Fruit fly (Drosophila melanogaster): ENCODE results near the gene Cyp6d5.

Cyp6d5 gene

dm6 chr3R:14006224-14006892 lies 22.7 kb upstream of the Cyp6d5 start (continued):
- TF ChIP-seq mirr (GFP tag; optimal IDR thresholded peaks at IDR 0.05) (no peak), CG9797 (GFP tag; optimal IDR thresholded peaks at IDR 0.05) (no peak), CG8478 (optimal IDR thresholded peaks at IDR 0.05) (no peak), ash1 (GFP tag; optimal IDR thresholded peaks at IDR 0.05) (no peak), CG7839 (tag; optimal IDR thresholded peaks at IDR 0.05) (no peak), ttk (GFP tag; IDR thresholded peaks at IDR 0.05) (no peak), zfh1 (GFP tag; IDR thresholded peaks at IDR 0.05) (0 out of 3 replicates have a peak, but pooled peaks have one; percentile 22), tup (GFP tag; optimal IDR thresholded peaks at IDR 0.05) (no peak), tgo (GFP tag; IDR thresholded peaks at IDR 0.05) (no peak), lab (GFP tag; optimal IDR thresholded peaks at IDR 0.05) (no peak), az2 (GFP tag; optimal IDR thresholded peaks at IDR 0.05) (no peak), CG33557 (GFP tag; optimal IDR thresholded peaks at IDR 0.05) (no peak), Lim3 (GFP tag; IDR thresholded peaks at IDR 0.05) (no peak), lilli (GFP tag; optimal IDR thresholded peaks at IDR 0.05) (no peak), CG15696 (tag; optimal IDR thresholded peaks at IDR 0.05) (no peak), CG10543 (GFP tag; optimal IDR thresholded peaks at IDR 0.05) (no peak), Bgb (GFP tag; IDR thresholded peaks at IDR 0.05; ENCODE audit: partially characterized antibody) (no peak), gce (GFP tag; IDR thresholded peaks at IDR 0.05) (no peak), nerfin-1 (tag; optimal IDR thresholded peaks at IDR 0.05) (no peak), CG10209 (GFP tag; optimal IDR thresholded peaks at IDR 0.05) (no peak), eve (GFP tag; optimal IDR thresholded peaks at IDR 0.05) (no peak), bigmax (GFP tag; optimal IDR thresholded peaks at IDR 0.05) (no peak), CG16779 (GFP tag; IDR thresholded peaks at IDR 0.05) (0 out of 2 replicates have a peak, but pooled peaks have one; percentile 14), CG7372 (GFP tag; IDR thresholded peaks at IDR 0.05) (no peak), CG14050 (GFP tag; IDR thresholded peaks at IDR 0.05) (no peak), chinmo (GFP tag; IDR thresholded peaks at IDR 0.05; ENCODE audit: partially characterized antibody) (no peak), CG2889 (GFP tag; IDR thresholded peaks at IDR 0.05) (no peak), CG12071 (GFP tag; optimal IDR thresholded peaks at IDR 0.05) (no peak), Adf1 (GFP tag; IDR thresholded peaks at IDR 0.05) (no peak), Side (GFP tag; optimal IDR thresholded peaks at IDR 0.05) (no peak), kni (GFP tag; optimal IDR thresholded peaks at IDR 0.05) (no peak), Dll (GFP tag; IDR thresholded peaks at IDR 0.05; ENCODE audit: partially characterized antibody) (no peak), CG10431 (GFP tag; optimal IDR thresholded peaks at IDR 0.05) (no peak), CG18619 (GFP tag; optimal IDR thresholded peaks at IDR 0.05) (no peak), CG9437 (GFP tag; optimal IDR thresholded peaks at IDR 0.05) (no peak), nom (GFP tag; optimal IDR thresholded peaks at IDR 0.05) (peak; percentile 93), lbe (GFP tag; optimal IDR thresholded peaks at IDR 0.05) (peak; percentile 42), Asciz (GFP tag; optimal IDR thresholded peaks at IDR 0.05) (peak; percentile 0), fd102C (GFP tag; optimal IDR thresholded peaks at IDR 0.05) (no peak), Kr (GFP tag; optimal IDR thresholded peaks at IDR 0.05) (no peak), CG2678 (tag; optimal IDR thresholded peaks at IDR 0.05) (no peak), E2f1 (GFP tag; IDR thresholded peaks at IDR 0.05) (no peak), CG17385 (GFP tag; optimal IDR thresholded peaks at IDR 0.05) (no peak), CG6791 (GFP tag; IDR thresholded peaks at IDR 0.05; ENCODE audit: partially characterized antibody) (0 out of 3 replicates have a peak, but pooled peaks have one; percentile 6), bsh (GFP tag; optimal IDR thresholded peaks at IDR 0.05) (peak in 1 of 2 experiments; percentile 41), Ssrp (tag; optimal IDR thresholded peaks at IDR 0.05) (no peak), CG2199 (GFP tag; IDR thresholded peaks at IDR 0.05) (0 out of 3 replicates have a peak, but pooled peaks have one; percentile 47), Pdp1 (GFP tag; optimal IDR thresholded peaks at IDR 0.05) (peak in 1 of 2 experiments; percentile 64), CG8765 (GFP tag; IDR thresholded peaks at IDR 0.05) (no peak)

Data from whole organism, embryonic.